Worm (Caenorhabditis elegans) whole organism, L3 larva: ENCODE measurements around the gene C12D5.4.

Experiments
- R02D3.7 ChIP-seq: fragments of 150-350 bp; optimal IDR thresholded peaks from 2 replicates; lab custom pipeline; 2014; ENCODE audit warnings: missing biosample characterization, missing genetic modification characterization
- ZK546.5 ChIP-seq: sonication (generic microtip); optimal IDR thresholded peaks from 2 replicates; lab custom pipeline; 2017; ENCODE audit warnings: missing biosample characterization, missing genetic modification characterization
- aly-2 ChIP-seq: fragments of 150-350 bp; optimal IDR thresholded peaks from 2 replicates; lab custom pipeline; 2014; ENCODE audit warnings: missing biosample characterization, missing genetic modification characterization
- ama-1 ChIP-seq: fragments of 150-350 bp; optimal IDR thresholded peaks from 2 replicates; lab custom pipeline; 2018
- ceh-16 ChIP-seq: sonication (generic microtip); optimal IDR thresholded peaks from 2 replicates; lab custom pipeline; 2017; ENCODE audit warnings: missing biosample characterization, missing genetic modification characterization
- ceh-82 ChIP-seq: fragments of 150-350 bp; optimal IDR thresholded peaks from 2 replicates; lab custom pipeline; 2014; ENCODE audit warnings: missing biosample characterization, missing genetic modification characterization
- ceh-9 ChIP-seq: sonication (generic microtip); optimal IDR thresholded peaks from 2 replicates; lab custom pipeline; 2018; ENCODE audit warnings: missing biosample characterization, missing genetic modification characterization
- daf-12 ChIP-seq: fragments of 150-350 bp; optimal IDR thresholded peaks from 2 replicates; lab custom pipeline; 2014; ENCODE audit warnings: missing biosample characterization, missing genetic modification reagents, missing genetic modification characterization
- elt-1 ChIP-seq: fragments of 150-350 bp; optimal IDR thresholded peaks from 2 replicates; lab custom pipeline; 2014; ENCODE audit warnings: missing biosample characterization, missing genetic modification characterization
- elt-2 ChIP-seq: sonication (generic microtip); optimal IDR thresholded peaks from 2 replicates; lab custom pipeline; 2016; ENCODE audit warnings: missing genetic modification reagents, mild to moderate bottlenecking, missing genetic modification characterization, missing compliant biosample characterization
- elt-3 ChIP-seq, 3 experiments: fragments of 150-350 bp in 1 of 3; sonication (generic microtip) in 2 of 3; optimal IDR thresholded peaks; 2 replicates in 2 of 3; 4 replicates in 1 of 3; lab custom pipeline; 2014 to 2017; ENCODE audit warnings: missing biosample characterization in 3 of 3, missing genetic modification characterization in 3 of 3
- eor-1 ChIP-seq, 2 experiments: fragments of 150-350 bp; optimal IDR thresholded peaks; 2 replicates each; lab custom pipeline; 2014 to 2018; ENCODE audit warnings: missing biosample characterization in 2 of 2, missing genetic modification characterization in 2 of 2
- fkh-10 ChIP-seq: sonication (generic microtip); optimal IDR thresholded peaks from 2 replicates; lab custom pipeline; 2017; ENCODE audit warnings: missing biosample characterization, missing genetic modification reagents, missing genetic modification characterization
- fkh-2 ChIP-seq: fragments of 150-350 bp; optimal IDR thresholded peaks from 2 replicates; lab custom pipeline; 2014; ENCODE audit warnings: missing biosample characterization, missing genetic modification reagents, missing genetic modification characterization
- fos-1 ChIP-seq: fragments of 150-350 bp; optimal IDR thresholded peaks from 2 replicates; lab custom pipeline; 2014; ENCODE audit warnings: missing biosample characterization, missing genetic modification characterization
- lin-15B ChIP-seq: fragments of 150-350 bp; optimal IDR thresholded peaks from 2 replicates; lab custom pipeline; 2014; ENCODE audit warnings: missing biosample characterization, missing genetic modification characterization
- lin-39 ChIP-seq: fragments of 150-350 bp; optimal IDR thresholded peaks from 2 replicates; lab custom pipeline; 2018; ENCODE audit warnings: missing biosample characterization, missing genetic modification reagents, missing genetic modification characterization
- mdl-1 ChIP-seq: fragments of 150-350 bp; optimal IDR thresholded peaks from 2 replicates; lab custom pipeline; 2014; ENCODE audit warnings: missing biosample characterization, missing genetic modification characterization
- mml-1 ChIP-seq: fragments of 150-350 bp; sonication (generic microtip); optimal IDR thresholded peaks from 3 replicates; lab custom pipeline; 2014; ENCODE audit warnings: missing biosample characterization, missing genetic modification characterization
- nhr-11 ChIP-seq: fragments of 150-350 bp; optimal IDR thresholded peaks from 2 replicates; lab custom pipeline; 2014; ENCODE audit warnings: missing biosample characterization, missing genetic modification characterization
- nhr-12 ChIP-seq: fragments of 150-350 bp; optimal IDR thresholded peaks from 2 replicates; lab custom pipeline; 2014; ENCODE audit warnings: missing biosample characterization, missing genetic modification characterization
- nhr-23 ChIP-seq: fragments of 150-350 bp; optimal IDR thresholded peaks from 2 replicates; lab custom pipeline; 2014; ENCODE audit warnings: missing biosample characterization, missing genetic modification reagents, missing genetic modification characterization
- nhr-237 ChIP-seq: fragments of 150-350 bp; optimal IDR thresholded peaks from 2 replicates; lab custom pipeline; 2014; ENCODE audit warnings: missing biosample characterization, missing genetic modification characterization
- nhr-25 ChIP-seq: sonication (generic microtip); optimal IDR thresholded peaks from 2 replicates; lab custom pipeline; 2017; ENCODE audit warnings: missing biosample characterization, missing genetic modification characterization
- nhr-28 ChIP-seq: fragments of 150-350 bp; optimal IDR thresholded peaks from 2 replicates; lab custom pipeline; 2014; ENCODE audit warnings: missing biosample characterization, missing genetic modification characterization
- nhr-67 ChIP-seq: fragments of 150-350 bp; optimal IDR thresholded peaks from 2 replicates; lab custom pipeline; 2014; ENCODE audit warnings: missing biosample characterization, missing genetic modification characterization
- nhr-76 ChIP-seq: fragments of 150-350 bp; sonication (generic microtip); optimal IDR thresholded peaks from 5 replicates; lab custom pipeline; 2014; ENCODE audit warnings: missing biosample characterization, missing genetic modification characterization
- nhr-77 ChIP-seq: fragments of 150-350 bp; optimal IDR thresholded peaks from 2 replicates; lab custom pipeline; 2014; ENCODE audit warnings: missing biosample characterization, missing genetic modification characterization
- pqm-1 ChIP-seq: fragments of 150-350 bp; optimal IDR thresholded peaks from 2 replicates; lab custom pipeline; 2017; ENCODE audit warnings: missing biosample characterization, missing genetic modification characterization, inconsistent platforms
- skn-1 ChIP-seq: fragments of 150-350 bp; optimal IDR thresholded peaks from 2 replicates; lab custom pipeline; 2014; ENCODE audit warnings: missing biosample characterization, missing genetic modification characterization
- snpc-4 ChIP-seq: fragments of 150-350 bp; optimal IDR thresholded peaks from 2 replicates; lab custom pipeline; 2014; ENCODE audit warnings: missing biosample characterization, missing genetic modification characterization
- tbx-2 ChIP-seq: sonication (generic microtip); optimal IDR thresholded peaks from 2 replicates; lab custom pipeline; 2016; ENCODE audit warnings: mild to moderate bottlenecking, missing genetic modification characterization, missing compliant biosample characterization
- unc-39 ChIP-seq: sonication (generic microtip); optimal IDR thresholded peaks from 4 replicates; lab custom pipeline; 2017; ENCODE audit warnings: missing biosample characterization, missing genetic modification characterization
- unc-62 ChIP-seq: fragments of 150-350 bp; sonication (generic microtip); optimal IDR thresholded peaks from 4 replicates; lab custom pipeline; 2014; ENCODE audit warnings: missing biosample characterization, missing genetic modification reagents, missing genetic modification characterization
- zag-1 ChIP-seq: fragments of 150-350 bp; optimal IDR thresholded peaks from 2 replicates; lab custom pipeline; 2014; ENCODE audit warnings: missing biosample characterization, missing genetic modification characterization
- ztf-4 ChIP-seq: fragments of 150-350 bp; optimal IDR thresholded peaks from 2 replicates; lab custom pipeline; 2014; ENCODE audit warnings: missing biosample characterization, missing genetic modification characterization

C12D5.4 gene

ce11 chrV:7634657-7635056 is 37.7 kb upstream of the C12D5.4 start, which contains the start of gene srd-31:
Gene srd-31 (minus strand): TSS chrV:7634757.
- no peak for TF ChIP-seq nhr-12 (tag; lab: Kevin White, UChicago)
- TF ChIP-seq mml-1, result no peak
- TF ChIP-seq fos-1 (tag; lab: Kevin White, UChicago), result no peak
- TF ChIP-seq pqm-1 (tag; lab: Kevin White, UChicago), result no peak
- TF ChIP-seq ceh-82, result no peak
- TF ChIP-seq nhr-28 (tag; lab: Kevin White, UChicago), result no peak
- no peak for TF ChIP-seq aly-2 (tag; lab: Kevin White, UChicago)
- TF ChIP-seq unc-39, result no peak
- no peak for TF ChIP-seq ceh-9 (tag; lab: Kevin White, UChicago)
- TF ChIP-seq R02D3.7 (tag; lab: Kevin White, UChicago), result no peak
- no peak for TF ChIP-seq mdl-1 (tag; lab: Kevin White, UChicago)
- TF ChIP-seq nhr-25, result no peak
- no peak for TF ChIP-seq ZK546.5 (tag; lab: Kevin White, UChicago)
- no peak for TF ChIP-seq lin-39
- no peak for TF ChIP-seq nhr-237 (tag; lab: Kevin White, UChicago)
- TF ChIP-seq tbx-2 (tag; lab: Kevin White, UChicago), result no peak
- no peak for TF ChIP-seq nhr-76 (tag; lab: Kevin White, UChicago)
- no peak for TF ChIP-seq zag-1
- TF ChIP-seq elt-1 (tag; lab: Kevin White, UChicago), result no peak
- TF ChIP-seq fkh-2, result no peak

- no peak for TF ChIP-seq mml-1
- TF ChIP-seq fos-1 (tag; lab: Kevin White, UChicago), result no peak
- no peak for TF ChIP-seq aly-2 (tag; lab: Kevin White, UChicago)
- TF ChIP-seq ztf-4, result no peak
- TF ChIP-seq ama-1 (lab: Kevin White, UChicago), result no peak
- no peak for TF ChIP-seq elt-3 (tag; optimal IDR thresholded peaks at IDR 0.05; lab: Kevin White, UChicago)
- TF ChIP-seq nhr-12 (tag; lab: Kevin White, UChicago), result no peak
- no peak for TF ChIP-seq fkh-10 (GFP tag; lab: Kevin White, UChicago)
- no peak for TF ChIP-seq eor-1 (tag; optimal IDR thresholded peaks at IDR 0.05; lab: Kevin White, UChicago)
- no peak for TF ChIP-seq elt-2 (tag; lab: Kevin White, UChicago)
- TF ChIP-seq lin-39, result no peak
- no peak for TF ChIP-seq skn-1 (tag; lab: Kevin White, UChicago)
- no peak for TF ChIP-seq tbx-2 (tag; lab: Kevin White, UChicago)
- no peak for TF ChIP-seq nhr-11 (tag; lab: Kevin White, UChicago)
- no peak for TF ChIP-seq nhr-28 (tag; lab: Kevin White, UChicago)
These were observed 36.9 kb upstream of the C12D5.4 start, which contains the start of gene srd-29 for ce11 chrV:7635469-7635868. Gene srd-29 (plus strand): TSS chrV:7635769.

DNA sequence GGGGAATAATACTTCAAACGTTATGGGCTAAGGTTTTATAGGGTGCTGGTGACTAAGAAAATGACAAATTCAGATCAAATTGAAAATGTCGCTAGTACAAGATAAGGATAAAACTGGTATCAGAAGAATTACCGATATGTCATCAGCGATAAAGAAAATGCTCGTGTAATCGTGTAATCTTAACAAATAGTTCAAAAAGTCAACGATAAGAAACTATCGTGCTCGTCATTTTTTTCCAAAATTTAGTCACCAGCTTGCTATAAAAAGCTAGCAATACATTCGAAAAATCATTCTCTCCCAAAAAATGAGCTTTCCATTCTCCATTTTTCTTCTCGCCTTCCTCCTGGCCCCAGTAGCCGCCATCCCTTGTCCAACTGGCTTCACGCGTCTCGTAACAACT is 34.6 kb upstream of the C12D5.4 start, which contains the start of gene clec-45:
Gene clec-45 (plus strand): TSS at position 301 of the 400 bp plus-strand sequence.
- TF ChIP-seq mdl-1 (tag; lab: Kevin White, UChicago) (no peak), R02D3.7 (tag; lab: Kevin White, UChicago) (no peak), ceh-9 (tag; lab: Kevin White, UChicago) (no peak), lin-15B (no peak), ceh-16 (tag; lab: Kevin White, UChicago) (no peak), nhr-28 (tag; lab: Kevin White, UChicago) (no peak), ZK546.5 (tag; lab: Kevin White, UChicago) (no peak), nhr-67 (tag; lab: Kevin White, UChicago) (no peak)

- no peak for TF ChIP-seq ceh-16 (tag; lab: Kevin White, UChicago)
- TF ChIP-seq eor-1 (tag; optimal IDR thresholded peaks at IDR 0.05; lab: Kevin White, UChicago), result no peak
- TF ChIP-seq elt-3 (tag; optimal IDR thresholded peaks at IDR 0.05; lab: Kevin White, UChicago), result no peak
- TF ChIP-seq nhr-28 (tag; lab: Kevin White, UChicago), result no peak
- TF ChIP-seq elt-1 (tag; lab: Kevin White, UChicago), result no peak
- no peak for TF ChIP-seq snpc-4
- TF ChIP-seq zag-1, result no peak
- TF ChIP-seq nhr-23, result no peak
- TF ChIP-seq unc-62 (GFP tag; lab: Kevin White, UChicago), result no peak
- no peak for TF ChIP-seq daf-12 (tag; lab: Kevin White, UChicago)
- TF ChIP-seq mdl-1 (tag; lab: Kevin White, UChicago), result no peak
- TF ChIP-seq pqm-1 (tag; lab: Kevin White, UChicago), result no peak
- TF ChIP-seq nhr-77, result no peak
These were observed 33.0 kb upstream of the C12D5.4 start for ce11 chrV:7639356-7639755.
